Worm (Caenorhabditis elegans) whole organism, young adult: ENCODE results near the gene F14D2.19.

Experiments
- F33H1.4 ChIP-seq: fragments of 200-800 bp; sonication (Bioruptor generic); IDR thresholded peaks from 2 replicates; pipeline ENCODE4 v1.3.6; 2022; ENCODE audit warnings: missing genetic modification reagents, missing genetic modification characterization, missing compliant biosample characterization
- ama-1 ChIP-seq, 3 experiments: fragments of 150-350 bp in 1 of 3; sonication (generic microtip) in 2 of 3; optimal IDR thresholded peaks; 2 replicates each; lab custom pipeline; 2014 to 2018; ENCODE audit warnings: missing biosample characterization in 2 of 3, missing genetic modification characterization in 2 of 3, missing genetic modification reagents in 2 of 3
- egrh-3 ChIP-seq: fragments of 200-800 bp; sonication (Bioruptor generic); IDR thresholded peaks from 2 replicates; pipeline ENCODE4 v1.3.6; 2022; ENCODE audit warnings: missing genetic modification reagents, missing genetic modification characterization, missing compliant biosample characterization
- lin-35 ChIP-seq, 3 experiments: fragments of 150-350 bp in 2 of 3; sonication (generic microtip) in 1 of 3; optimal IDR thresholded peaks; 2 replicates each; lab custom pipeline; 2014 to 2018; ENCODE audit warnings: missing biosample characterization in 3 of 3, missing genetic modification characterization in 3 of 3, missing genetic modification reagents in 3 of 3
- pha-4 ChIP-seq: fragments of 150-350 bp; sonication (generic microtip); optimal IDR thresholded peaks from 2 replicates; lab custom pipeline; 2014; ENCODE audit warnings: missing biosample characterization, missing genetic modification reagents, missing genetic modification characterization

- TF ChIP-seq lin-35 (GFP tag; optimal IDR thresholded peaks at IDR 0.05; lab: Kevin White, UChicago): no peak
- no peak for TF ChIP-seq pha-4 (tag; lab: Kevin White, UChicago)
- TF ChIP-seq F33H1.4: no peak
- no peak for TF ChIP-seq egrh-3 (GFP tag; lab: Robert Waterston, UW)
- no peak for TF ChIP-seq ama-1 (optimal IDR thresholded peaks at IDR 0.05; lab: Kevin White, UChicago)
- TF ChIP-seq ama-1 (GFP tag; optimal IDR thresholded peaks at IDR 0.05; lab: Kevin White, UChicago): no peak
These were observed 4.9 kb downstream of the F14D2.19 start, which contains the start of gene irld-27 for ce11 chrII:3332039-3332438.
